Worm (Caenorhabditis elegans) whole organism, L1 larva: Measurements from ENCODE around the gene pdhk-2.

Experiments
- Y116A8C.19 ChIP-seq: sonication (generic microtip); optimal IDR thresholded peaks from 2 replicates; lab custom pipeline; 2016; ENCODE audit warnings: missing compliant biosample characterization, missing genetic modification characterization, borderline replicate concordance
- aha-1 ChIP-seq: fragments of 150-350 bp; optimal IDR thresholded peaks from 2 replicates; lab custom pipeline; 2014; ENCODE audit warnings: missing biosample characterization, missing genetic modification characterization
- alr-1 ChIP-seq: fragments of 200-800 bp; sonication (Bioruptor generic); optimal IDR thresholded peaks from 2 replicates; lab custom pipeline; 2018; ENCODE audit warnings: borderline replicate concordance, mild to moderate bottlenecking, missing genetic modification characterization, missing compliant biosample characterization
- aly-2 ChIP-seq: fragments of 150-350 bp; optimal IDR thresholded peaks from 2 replicates; lab custom pipeline; 2014; ENCODE audit warnings: missing biosample characterization, missing genetic modification characterization
- ceh-63 ChIP-seq: fragments of 200-800 bp; sonication (Bioruptor generic); optimal IDR thresholded peaks from 2 replicates; lab custom pipeline; 2018; ENCODE audit warnings: mild to moderate bottlenecking, missing genetic modification characterization, missing compliant biosample characterization
- ceh-88 ChIP-seq: fragments of 200-800 bp; sonication (Bioruptor generic); IDR thresholded peaks from 2 replicates; pipeline ENCODE4 v1.3.6; 2022; ENCODE audit warnings: missing genetic modification characterization, missing compliant biosample characterization
- ces-1 ChIP-seq: fragments of 150-350 bp; optimal IDR thresholded peaks from 2 replicates; lab custom pipeline; 2014; ENCODE audit warnings: missing biosample characterization, missing genetic modification reagents, missing genetic modification characterization
- dpl-1 ChIP-seq, 3 experiments: fragments of 150-350 bp in 2 of 3; sonication (generic microtip) in 1 of 3; optimal IDR thresholded peaks; 2 replicates each; lab custom pipeline; 2014 to 2017; ENCODE audit warnings: missing biosample characterization in 3 of 3, missing genetic modification characterization in 3 of 3, missing genetic modification reagents in 3 of 3
- dsc-1 ChIP-seq: sonication (generic microtip); optimal IDR thresholded peaks from 2 replicates; lab custom pipeline; 2016; ENCODE audit warnings: mild to moderate bottlenecking, missing genetic modification characterization, missing compliant biosample characterization
- efl-1 ChIP-seq, 4 experiments: fragments of 150-350 bp; optimal IDR thresholded peaks in 3 of 4; peaks in 1 of 4; 1 replicate in 1 of 4; 2 replicates in 3 of 4; lab custom pipeline; 2014; ENCODE audit warnings: missing biosample characterization in 2 of 4, missing genetic modification characterization in 2 of 4, missing genetic modification reagents in 2 of 4
- egl-13 ChIP-seq: sonication (generic microtip); optimal IDR thresholded peaks from 2 replicates; lab custom pipeline; 2016; ENCODE audit warnings: missing genotype, missing genetic modification reagents, missing genetic modification characterization, missing compliant biosample characterization
- egl-27 ChIP-seq, 2 experiments: fragments of 150-350 bp in 1 of 2; sonication (generic microtip); optimal IDR thresholded peaks; 3 replicates each; lab custom pipeline; 2017 to 2018; ENCODE audit warnings: missing biosample characterization in 2 of 2, missing genetic modification characterization in 2 of 2, missing genetic modification reagents in 2 of 2
- elt-3 ChIP-seq, 6 experiments: fragments of 150-350 bp in 1 of 6; sonication (generic microtip); optimal IDR thresholded peaks; 2 replicates each; lab custom pipeline; 2017 to 2018; ENCODE audit warnings: missing biosample characterization in 6 of 6, missing genetic modification characterization in 6 of 6, inconsistent platforms in 1 of 6
- fkh-10 ChIP-seq: sonication (generic microtip); optimal IDR thresholded peaks from 2 replicates; lab custom pipeline; 2017; ENCODE audit warnings: missing biosample characterization, missing genetic modification reagents, missing genetic modification characterization
- fos-1 ChIP-seq: fragments of 150-350 bp; optimal IDR thresholded peaks from 2 replicates; lab custom pipeline; 2014; ENCODE audit warnings: missing biosample characterization, missing genetic modification characterization
- hlh-17 ChIP-seq: fragments of 200-800 bp; sonication (Bioruptor generic); optimal IDR thresholded peaks from 2 replicates; lab custom pipeline; 2018; ENCODE audit warnings: missing genetic modification characterization, mild to moderate bottlenecking, missing compliant biosample characterization, moderate library complexity, borderline replicate concordance
- hpl-2 ChIP-seq: fragments of 150-350 bp; optimal IDR thresholded peaks from 2 replicates; lab custom pipeline; 2014; ENCODE audit warnings: missing biosample characterization, missing genetic modification reagents, missing genetic modification characterization
- irx-1 ChIP-seq: sonication (generic microtip); optimal IDR thresholded peaks from 2 replicates; lab custom pipeline; 2016; ENCODE audit warnings: missing genetic modification characterization, missing compliant biosample characterization
- isw-1 ChIP-seq: fragments of 200-800 bp; sonication (Bioruptor generic); IDR thresholded peaks from 2 replicates; pipeline ENCODE4 v1.3.6; 2022; ENCODE audit warnings: missing genetic modification characterization, missing compliant biosample characterization
- lin-14 ChIP-seq: fragments of 200-800 bp; sonication (Bioruptor generic); optimal IDR thresholded peaks from 2 replicates; lab custom pipeline; 2018; ENCODE audit warnings: mild to moderate bottlenecking, missing genetic modification characterization, moderate library complexity, missing compliant biosample characterization
- lin-15B ChIP-seq: fragments of 150-350 bp; sonication (generic microtip); optimal IDR thresholded peaks from 3 replicates; lab custom pipeline; 2014; ENCODE audit warnings: missing biosample characterization, missing genetic modification characterization
- lin-35 ChIP-seq, 2 experiments: fragments of 150-350 bp; optimal IDR thresholded peaks; 2 replicates each; lab custom pipeline; 2014; ENCODE audit warnings: missing biosample characterization in 2 of 2, missing genetic modification characterization in 2 of 2, missing genetic modification reagents in 2 of 2
- lin-39 ChIP-seq: fragments of 150-350 bp; optimal IDR thresholded peaks from 2 replicates; lab custom pipeline; 2014; ENCODE audit warnings: missing biosample characterization, missing genetic modification reagents, missing genetic modification characterization
- lir-3 ChIP-seq: sonication (generic microtip); optimal IDR thresholded peaks from 2 replicates; lab custom pipeline; 2016; ENCODE audit warnings: mild to moderate bottlenecking, missing genetic modification characterization, moderate library complexity, missing compliant biosample characterization; ENCODE audit not compliant: poor library complexity
- lsy-2 ChIP-seq, 2 experiments: fragments of 150-350 bp; optimal IDR thresholded peaks; 2 replicates each; lab custom pipeline; 2014; ENCODE audit warnings: missing biosample characterization in 2 of 2, missing genetic modification characterization in 2 of 2
- mab-9 ChIP-seq: fragments of 200-800 bp; sonication (Bioruptor generic); IDR thresholded peaks from 2 replicates; pipeline ENCODE4 v1.3.6; 2022; ENCODE audit warnings: missing genetic modification reagents, missing genetic modification characterization, missing compliant biosample characterization
- mdl-1 ChIP-seq, 2 experiments: fragments of 150-350 bp; optimal IDR thresholded peaks; 2 replicates each; lab custom pipeline; 2014 to 2017; ENCODE audit warnings: missing biosample characterization in 2 of 2, missing genetic modification characterization in 2 of 2, inconsistent platforms in 1 of 2
- mep-1 ChIP-seq: fragments of 150-350 bp; optimal IDR thresholded peaks from 2 replicates; lab custom pipeline; 2014; ENCODE audit warnings: missing biosample characterization, missing genetic modification characterization
- nhr-12 ChIP-seq: sonication (generic microtip); optimal IDR thresholded peaks from 2 replicates; lab custom pipeline; 2017; ENCODE audit warnings: missing biosample characterization, missing genetic modification characterization
- nhr-19 ChIP-seq: fragments of 200-800 bp; sonication (Bioruptor generic); conservative IDR thresholded peaks from 2 replicates; pipeline ENCODE4 v1.3.6; 2022; ENCODE audit warnings: missing genetic modification characterization, missing compliant biosample characterization
- nhr-20 ChIP-seq: sonication (generic microtip); optimal IDR thresholded peaks from 2 replicates; lab custom pipeline; 2016; ENCODE audit warnings: mild to moderate bottlenecking, missing genetic modification characterization, missing compliant biosample characterization
- nhr-47 ChIP-seq: sonication (generic microtip); optimal IDR thresholded peaks from 2 replicates; lab custom pipeline; 2016; ENCODE audit warnings: mild to moderate bottlenecking, missing genetic modification characterization, moderate library complexity, missing compliant biosample characterization
- pax-3 ChIP-seq: fragments of 200-800 bp; sonication (Bioruptor generic); optimal IDR thresholded peaks from 2 replicates; lab custom pipeline; 2018; ENCODE audit warnings: mild to moderate bottlenecking, missing genetic modification characterization, moderate library complexity, missing compliant biosample characterization
- snpc-4 ChIP-seq: fragments of 150-350 bp; optimal IDR thresholded peaks from 2 replicates; lab custom pipeline; 2014; ENCODE audit warnings: missing biosample characterization, missing genetic modification characterization
- snu-23 ChIP-seq: sonication (generic microtip); optimal IDR thresholded peaks from 2 replicates; lab custom pipeline; 2016; ENCODE audit warnings: missing genetic modification characterization, missing compliant biosample characterization
- sox-4 ChIP-seq: sonication (generic microtip); optimal IDR thresholded peaks from 2 replicates; lab custom pipeline; 2016; ENCODE audit warnings: missing genetic modification characterization, missing compliant biosample characterization
- tbx-2 ChIP-seq: sonication (generic microtip); optimal IDR thresholded peaks from 2 replicates; lab custom pipeline; 2016; ENCODE audit warnings: missing genetic modification characterization, missing compliant biosample characterization
- tlp-1 ChIP-seq: fragments of 150-350 bp; optimal IDR thresholded peaks from 2 replicates; lab custom pipeline; 2014; ENCODE audit warnings: missing biosample characterization, missing genetic modification characterization
- unc-30 ChIP-seq: sonication (generic microtip); optimal IDR thresholded peaks from 2 replicates; lab custom pipeline; 2017; ENCODE audit warnings: missing biosample characterization, missing genetic modification characterization
- vab-15 ChIP-seq: sonication (generic microtip); optimal IDR thresholded peaks from 2 replicates; lab custom pipeline; 2017; ENCODE audit warnings: missing genotype, mild to moderate bottlenecking, missing genetic modification characterization, missing compliant biosample characterization
- xbp-1 ChIP-seq: sonication (generic microtip); optimal IDR thresholded peaks from 2 replicates; lab custom pipeline; 2016; ENCODE audit warnings: missing genetic modification characterization, missing compliant biosample characterization
- zag-1 ChIP-seq: fragments of 150-350 bp; optimal IDR thresholded peaks from 2 replicates; lab custom pipeline; 2014; ENCODE audit warnings: missing biosample characterization, missing genetic modification characterization

pdhk-2 gene

ce11 chrIII:8739126-8739525 lies 2.1 kb downstream of the pdhk-2 start (continued):
- TF ChIP-seq lir-3 (tag; lab: Kevin White, UChicago), result no peak
- TF ChIP-seq lin-35 (GFP tag; optimal IDR thresholded peaks at IDR 0.05; lab: Kevin White, UChicago), result peak in 1 of 2 experiments; percentile 77
- peak in 1 of 2 experiments; percentile 84 for TF ChIP-seq mdl-1 (tag; optimal IDR thresholded peaks at IDR 0.05; lab: Kevin White, UChicago)
- TF ChIP-seq lin-14 (GFP tag; lab: Kevin White, UChicago), result peak; percentile 86
- no peak for TF ChIP-seq egl-27 (tag; optimal IDR thresholded peaks at IDR 0.05; lab: Kevin White, UChicago)
- TF ChIP-seq Y116A8C.19, result no peak
- TF ChIP-seq lin-15B (tag; lab: Kevin White, UChicago), result no peak
- peak in 5 of 6 experiments; percentile 24 to 98 (median 76) for TF ChIP-seq elt-3 (tag; optimal IDR thresholded peaks at IDR 0.05; lab: Kevin White, UChicago)
- TF ChIP-seq nhr-20 (tag; lab: Kevin White, UChicago), result peak; percentile 72
- TF ChIP-seq irx-1 (tag; lab: Kevin White, UChicago), result no peak
- TF ChIP-seq unc-30 (tag; lab: Kevin White, UChicago), result no peak
- TF ChIP-seq, all 84 proteins: peak for 21

DNA sequence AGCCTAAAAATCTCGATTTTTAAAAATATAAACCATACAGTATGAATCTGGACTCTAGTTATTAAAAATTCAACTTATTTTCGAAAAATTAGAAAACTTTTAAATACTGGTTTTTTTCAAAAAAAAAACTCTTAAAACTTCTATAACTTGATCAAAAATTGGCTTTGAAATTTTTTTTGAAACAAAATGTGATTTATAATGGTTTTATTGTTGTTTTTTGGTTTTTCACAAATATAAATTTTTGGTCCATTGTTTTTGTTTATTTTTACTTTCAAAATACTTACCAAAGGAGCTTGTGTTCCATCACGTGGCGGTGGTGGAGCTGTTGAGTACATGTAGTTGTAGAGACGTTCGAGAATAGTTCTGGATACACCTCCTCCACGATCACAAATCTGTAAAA lies 2.9 kb downstream of the pdhk-2 start:
- TF ChIP-seq efl-1 (optimal IDR thresholded peaks at IDR 0.05; lab: Kevin White, UChicago) (no peak), efl-1 (GFP tag; optimal IDR thresholded peaks at IDR 0.05 in 1 of 2; lab: Kevin White, UChicago) (peak in 1 of 2 experiments; percentile 91), aha-1 (tag; lab: Kevin White, UChicago) (no peak)
- TF ChIP-seq, all 84 proteins: peak for 1

ce11 chrIII:8737391-8737790 lies 3.8 kb downstream of the pdhk-2 start:
- TF ChIP-seq tlp-1 (tag; lab: Kevin White, UChicago), result no peak
- no peak for TF ChIP-seq nhr-19 (GFP tag; lab: Robert Waterston, UW)
- TF ChIP-seq efl-1 (optimal IDR thresholded peaks at IDR 0.05; lab: Kevin White, UChicago), result no peak
- peak in 1 of 2 experiments; percentile 46 for TF ChIP-seq efl-1 (GFP tag; optimal IDR thresholded peaks at IDR 0.05 in 1 of 2; lab: Kevin White, UChicago)
- TF ChIP-seq lin-14 (GFP tag; lab: Kevin White, UChicago), result peak; percentile 33

- TF ChIP-seq hpl-2 (GFP tag; lab: Kevin White, UChicago), result no peak
- TF ChIP-seq tlp-1 (tag; lab: Kevin White, UChicago), result no peak
- TF ChIP-seq mep-1 (tag; lab: Kevin White, UChicago), result no peak
- no peak for TF ChIP-seq zag-1 (tag; lab: Kevin White, UChicago)
- TF ChIP-seq lin-35 (GFP tag; optimal IDR thresholded peaks at IDR 0.05; lab: Kevin White, UChicago), result peak; percentile 8 to 18
- peak; percentile 14 to 29 for TF ChIP-seq efl-1 (optimal IDR thresholded peaks at IDR 0.05; lab: Kevin White, UChicago)
- no peak for TF ChIP-seq efl-1 (GFP tag; optimal IDR thresholded peaks at IDR 0.05 in 1 of 2; lab: Kevin White, UChicago)
- TF ChIP-seq sox-4 (tag; lab: Kevin White, UChicago), result no peak
- no peak for TF ChIP-seq snpc-4 (tag; lab: Kevin White, UChicago)
- no peak for TF ChIP-seq xbp-1 (tag; lab: Kevin White, UChicago)
- peak; percentile 60 for TF ChIP-seq lin-39 (tag; lab: Kevin White, UChicago)
- TF ChIP-seq pax-3 (tag; lab: Kevin White, UChicago), result no peak
- no peak for TF ChIP-seq nhr-12 (tag; lab: Kevin White, UChicago)
- TF ChIP-seq hlh-17 (GFP tag; lab: Kevin White, UChicago), result no peak
- no peak for TF ChIP-seq Y116A8C.19
- TF ChIP-seq dpl-1 (GFP tag; optimal IDR thresholded peaks at IDR 0.05; lab: Kevin White, UChicago), result no peak
- TF ChIP-seq egl-13, result no peak
- TF ChIP-seq fkh-10 (GFP tag; lab: Kevin White, UChicago), result no peak
- TF ChIP-seq snu-23 (GFP tag; lab: Kevin White, UChicago), result peak; percentile 34
- TF ChIP-seq nhr-47 (tag; lab: Kevin White, UChicago), result peak; percentile 43
- TF ChIP-seq mab-9 (GFP tag; lab: Robert Waterston, UW), result no peak
- TF ChIP-seq fos-1 (tag; lab: Kevin White, UChicago), result no peak
- TF ChIP-seq alr-1 (tag; lab: Kevin White, UChicago), result no peak
- TF ChIP-seq nhr-20 (tag; lab: Kevin White, UChicago), result peak; percentile 35
- no peak for TF ChIP-seq aly-2 (tag; lab: Kevin White, UChicago)
- TF ChIP-seq ceh-63 (GFP tag; lab: Kevin White, UChicago), result no peak
- no peak for TF ChIP-seq vab-15 (tag; lab: Kevin White, UChicago)
- peak in 1 of 6 experiments; percentile 3 for TF ChIP-seq elt-3 (tag; optimal IDR thresholded peaks at IDR 0.05; lab: Kevin White, UChicago)
- TF ChIP-seq lsy-2 (tag; optimal IDR thresholded peaks at IDR 0.05; lab: Kevin White, UChicago), result peak; percentile 8 to 32
- peak; percentile 21; the same call in 1 of the 2 replicates for TF ChIP-seq nhr-19 (GFP tag; lab: Robert Waterston, UW)
- no peak for TF ChIP-seq isw-1 (GFP tag; lab: Robert Waterston, UW)
- peak in 1 of 2 experiments; percentile 29 for TF ChIP-seq mdl-1 (tag; optimal IDR thresholded peaks at IDR 0.05; lab: Kevin White, UChicago)
- no peak for TF ChIP-seq ceh-88 (GFP tag; lab: Robert Waterston, UW)
- no peak for TF ChIP-seq lin-15B (tag; lab: Kevin White, UChicago)
- TF ChIP-seq dsc-1 (tag; lab: Kevin White, UChicago), result no peak
- peak; percentile 48 for TF ChIP-seq tbx-2
- TF ChIP-seq ces-1 (GFP tag; lab: Kevin White, UChicago), result no peak
These were observed 6.8 kb downstream of the pdhk-2 start for ce11 chrIII:8734327-8734885.
